Worm (Caenorhabditis elegans): Measurements from ENCODE around the gene eel-1.

Gene eel-1

ce11 chrIV:3055848-3056247 is 5.9 kb upstream of the eel-1 start:
- TF ChIP-seq unc-130 (GFP tag; optimal IDR thresholded peaks at IDR 0.05) (peak; percentile 13), T20F7.1 (GFP tag; optimal IDR thresholded peaks at IDR 0.05) (no peak), dve-1 (tag; optimal IDR thresholded peaks at IDR 0.05; ENCODE audit: insufficient read depth) (no peak), attf-4 (tag; optimal IDR thresholded peaks at IDR 0.05) (no peak), Y48G9A.11 (GFP tag; IDR thresholded peaks at IDR 0.05) (0 out of 2 replicates have a peak, but pooled peaks have one; percentile 13), F49E8.2 (tag; optimal IDR thresholded peaks at IDR 0.05; ENCODE audit: borderline replicate concordance) (peak; percentile 16), ceh-44 (GFP tag; IDR thresholded peaks at IDR 0.05) (no peak), rbr-2 (tag; optimal IDR thresholded peaks at IDR 0.05) (no peak), Y75B8A.6 (GFP tag; IDR thresholded peaks at IDR 0.05) (no peak), lin-38 (GFP tag; IDR thresholded peaks at IDR 0.05) (peak; percentile 92), ztf-11 (tag; optimal IDR thresholded peaks at IDR 0.05) (no peak), lin-29 (GFP tag; IDR thresholded peaks at IDR 0.05) (no peak), lsy-2 (tag; optimal IDR thresholded peaks at IDR 0.05) (peak in 1 of 2 experiments; percentile 7), F26F4.8 (GFP tag; conservative IDR thresholded peaks at IDR 0.05) (no peak), nhr-11 (tag; optimal IDR thresholded peaks at IDR 0.05) (no peak), zip-2 (tag; optimal IDR thresholded peaks at IDR 0.05) (no peak), ceh-32 (tag; optimal IDR thresholded peaks at IDR 0.05; ENCODE audit: poor library complexity) (no peak), hif-1 (tag; optimal IDR thresholded peaks at IDR 0.05) (no peak), lim-7 (GFP tag; IDR thresholded peaks at IDR 0.05) (no peak), T26A8.4 (GFP tag; IDR thresholded peaks at IDR 0.05) (no peak)

ce11 chrIV:3055320-3055719 is 5.4 kb upstream of the eel-1 start:
- TF ChIP-seq lin-38 (GFP tag; IDR thresholded peaks at IDR 0.05) (peak; percentile 83), lsy-2 (tag; optimal IDR thresholded peaks at IDR 0.05) (peak in 1 of 2 experiments; percentile 62), lin-13 (GFP tag; optimal IDR thresholded peaks at IDR 0.05) (no peak), nhr-76 (tag; optimal IDR thresholded peaks at IDR 0.05) (no peak), nhr-77 (tag; optimal IDR thresholded peaks at IDR 0.05) (no peak), Y48G9A.11 (GFP tag; IDR thresholded peaks at IDR 0.05) (no peak), mes-2 (tag; optimal IDR thresholded peaks at IDR 0.05; ENCODE audit: poor library complexity, severe bottlenecking) (peak; percentile 29), F10B5.3 (tag; optimal IDR thresholded peaks at IDR 0.05) (no peak), zfp-2 (tag; optimal IDR thresholded peaks at IDR 0.05) (no peak)

ce11 chrIV:3053428-3053827 is 3.5 kb upstream of the eel-1 start, which contains the start of gene ivph-3:
Gene ivph-3 (plus strand): TSS chrIV:3053728.
- no peak for TF ChIP-seq snpc-4 (tag; optimal IDR thresholded peaks at IDR 0.05)
- no peak for TF ChIP-seq nhr-28 (tag; optimal IDR thresholded peaks at IDR 0.05)
- no peak for TF ChIP-seq D1046.2 (GFP tag; IDR thresholded peaks at IDR 0.05)
- no peak for TF ChIP-seq tag-97 (GFP tag; IDR thresholded peaks at IDR 0.05)
- no peak for TF ChIP-seq fos-1 (tag; optimal IDR thresholded peaks at IDR 0.05)
- no peak for TF ChIP-seq php-3 (GFP tag; IDR thresholded peaks at IDR 0.05)
- no peak for TF ChIP-seq Y75B8A.6 (GFP tag; IDR thresholded peaks at IDR 0.05)
- TF ChIP-seq ceh-28 (tag; optimal IDR thresholded peaks at IDR 0.05) = no peak
- no peak for TF ChIP-seq F10B5.3 (tag; optimal IDR thresholded peaks at IDR 0.05)
- no peak for TF ChIP-seq gei-8 (GFP tag; optimal IDR thresholded peaks at IDR 0.05)
- TF ChIP-seq zip-2 (tag; optimal IDR thresholded peaks at IDR 0.05) = no peak

ce11 chrIV:3046889-3047288 is 3.0 kb downstream of the eel-1 start:
- TF ChIP-seq mxl-2 (GFP tag; conservative IDR thresholded peaks at IDR 0.05) (no peak), set-16 (GFP tag; IDR thresholded peaks at IDR 0.05) (peak; percentile 72)

Measured in whole organism, L4 larva.